Worm (Caenorhabditis elegans): ENCODE measurements around the gene Y49F6B.9.

The Y49F6B.9 gene

ce11 chrII:3516175-3516574, 17.0 kb upstream of the Y49F6B.9 start:
- TF ChIP-seq unc-62 (GFP tag; optimal IDR thresholded peaks at IDR 0.05): no peak
- TF ChIP-seq die-1 (tag; optimal IDR thresholded peaks at IDR 0.05): no peak
- no peak for TF ChIP-seq madf-3 (GFP tag; IDR thresholded peaks at IDR 0.05)
- no peak for TF ChIP-seq aptf-3 (GFP tag; IDR thresholded peaks at IDR 0.05)
- TF ChIP-seq athp-1 (tag; optimal IDR thresholded peaks at IDR 0.05): no peak
- no peak for TF ChIP-seq ztf-28 (GFP tag; IDR thresholded peaks at IDR 0.05)
- TF ChIP-seq hmg-1.2 (GFP tag; IDR thresholded peaks at IDR 0.05): peak; percentile 90
- TF ChIP-seq ceh-40 (GFP tag; IDR thresholded peaks at IDR 0.05): no peak

- TF ChIP-seq tbx-9 (tag; optimal IDR thresholded peaks at IDR 0.05; ENCODE audit: borderline replicate concordance) (no peak), lir-1 (GFP tag; conservative IDR thresholded peaks at IDR 0.05) (no peak), repo-1 (tag; optimal IDR thresholded peaks at IDR 0.05) (no peak), hmg-1.2 (GFP tag; IDR thresholded peaks at IDR 0.05) (peak; percentile 75), ztf-18 (tag; optimal IDR thresholded peaks at IDR 0.05) (no peak), ZK185.1 (tag; optimal IDR thresholded peaks at IDR 0.05; ENCODE audit: poor library complexity, severe bottlenecking) (no peak), ccch-3 (GFP tag; optimal IDR thresholded peaks at IDR 0.05) (no peak)
These were observed 16.3 kb upstream of the Y49F6B.9 start, which contains the start of the genes Y49F6B.14 and clec-125 for ce11 chrII:3515384-3516053. Gene Y49F6B.14 (minus strand): TSS chrII:3515484. Gene clec-125 (plus strand): TSS chrII:3516003.

- TF ChIP-seq mes-4 (tag; optimal IDR thresholded peaks at IDR 0.05) (no peak), F52B5.7 (tag; optimal IDR thresholded peaks at IDR 0.05) (no peak), aptf-3 (GFP tag; IDR thresholded peaks at IDR 0.05) (no peak), rcor-1 (GFP tag; IDR thresholded peaks at IDR 0.05) (no peak), ceh-79 (tag; optimal IDR thresholded peaks at IDR 0.05) (no peak), nfya-2 (GFP tag; IDR thresholded peaks at IDR 0.05) (no peak), lin-26 (GFP tag; IDR thresholded peaks at IDR 0.05) (no peak)
These were observed 15.4 kb upstream of the Y49F6B.9 start, which contains the start of gene srz-5 for ce11 chrII:3514631-3515030. Gene srz-5 (minus strand): TSS chrII:3514731.

ce11 chrII:3512240-3512639, 13.1 kb upstream of the Y49F6B.9 start, which contains the start of gene Y49F6B.19:
Gene Y49F6B.19 (minus strand): TSS chrII:3512340.
- TF ChIP-seq rcor-1 (GFP tag; IDR thresholded peaks at IDR 0.05) (no peak), unc-62 (GFP tag; optimal IDR thresholded peaks at IDR 0.05) (no peak), K12H6.12 (tag; optimal IDR thresholded peaks at IDR 0.05) (no peak), ztf-28 (GFP tag; IDR thresholded peaks at IDR 0.05) (no peak), lsl-1 (GFP tag; optimal IDR thresholded peaks at IDR 0.05) (no peak), pbrm-1 (GFP tag; IDR thresholded peaks at IDR 0.05) (no peak), tbp1 (GFP tag; optimal IDR thresholded peaks at IDR 0.05) (no peak), hsf-1 (GFP tag; IDR thresholded peaks at IDR 0.05) (no peak), attf-6 (GFP tag; IDR thresholded peaks at IDR 0.05) (no peak), dox-1 (GFP tag; IDR thresholded peaks at IDR 0.05) (no peak), tlf-1 (GFP tag; optimal IDR thresholded peaks at IDR 0.05) (no peak), lin-54 (GFP tag; optimal IDR thresholded peaks at IDR 0.05) (no peak), F33H1.4 (GFP tag; IDR thresholded peaks at IDR 0.05) (no peak), ceh-40 (GFP tag; IDR thresholded peaks at IDR 0.05) (no peak), snpc-3.4 (tag; optimal IDR thresholded peaks at IDR 0.05) (no peak), lin-35 (GFP tag; optimal IDR thresholded peaks at IDR 0.05) (no peak), nhr-120 (GFP tag; IDR thresholded peaks at IDR 0.05) (no peak)

Data from whole organism, young adult.